Worm (Caenorhabditis elegans) whole organism, L1 larva: ENCODE measurements around the gene lhfp-4.

Experiments
- C04F5.9 ChIP-seq: sonication (generic microtip); optimal IDR thresholded peaks from 2 replicates; lab custom pipeline; 2016; ENCODE audit warnings: missing genetic modification characterization, missing compliant biosample characterization
- C34B4.2 ChIP-seq: sonication (generic microtip); optimal IDR thresholded peaks from 2 replicates; lab custom pipeline; 2017; ENCODE audit warnings: mild to moderate bottlenecking, missing genetic modification characterization, missing compliant biosample characterization
- aly-2 ChIP-seq: fragments of 150-350 bp; optimal IDR thresholded peaks from 2 replicates; lab custom pipeline; 2014; ENCODE audit warnings: missing biosample characterization, missing genetic modification characterization
- ama-1 ChIP-seq: fragments of 150-350 bp; optimal IDR thresholded peaks from 2 replicates; lab custom pipeline; 2014
- blmp-1 ChIP-seq: fragments of 150-350 bp; optimal IDR thresholded peaks from 2 replicates; lab custom pipeline; 2014; ENCODE audit warnings: missing biosample characterization, missing genetic modification characterization
- ces-1 ChIP-seq: fragments of 150-350 bp; optimal IDR thresholded peaks from 2 replicates; lab custom pipeline; 2014; ENCODE audit warnings: missing biosample characterization, missing genetic modification reagents, missing genetic modification characterization
- efl-1 ChIP-seq, 4 experiments: fragments of 150-350 bp; optimal IDR thresholded peaks in 3 of 4; peaks in 1 of 4; 1 replicate in 1 of 4; 2 replicates in 3 of 4; lab custom pipeline; 2014; ENCODE audit warnings: missing biosample characterization in 2 of 4, missing genetic modification characterization in 2 of 4, missing genetic modification reagents in 2 of 4
- elt-2 ChIP-seq: sonication (generic microtip); optimal IDR thresholded peaks from 2 replicates; lab custom pipeline; 2016; ENCODE audit warnings: missing genetic modification characterization, mild to moderate bottlenecking, inconsistent platforms, missing compliant biosample characterization, missing genetic modification reagents
- elt-3 ChIP-seq, 6 experiments: fragments of 150-350 bp in 1 of 6; sonication (generic microtip); optimal IDR thresholded peaks; 2 replicates each; lab custom pipeline; 2017 to 2018; ENCODE audit warnings: missing biosample characterization in 6 of 6, missing genetic modification characterization in 6 of 6, inconsistent platforms in 1 of 6
- fkh-10 ChIP-seq: sonication (generic microtip); optimal IDR thresholded peaks from 2 replicates; lab custom pipeline; 2017; ENCODE audit warnings: missing biosample characterization, missing genetic modification reagents, missing genetic modification characterization
- jun-1 ChIP-seq: fragments of 150-350 bp; optimal IDR thresholded peaks from 2 replicates; lab custom pipeline; 2014; ENCODE audit warnings: missing biosample characterization, missing genetic modification reagents, missing genetic modification characterization
- lin-14 ChIP-seq: fragments of 200-800 bp; sonication (Bioruptor generic); optimal IDR thresholded peaks from 2 replicates; lab custom pipeline; 2018; ENCODE audit warnings: mild to moderate bottlenecking, missing genetic modification characterization, moderate library complexity, missing compliant biosample characterization
- lin-15B ChIP-seq: fragments of 150-350 bp; sonication (generic microtip); optimal IDR thresholded peaks from 3 replicates; lab custom pipeline; 2014; ENCODE audit warnings: missing biosample characterization, missing genetic modification characterization
- lin-35 ChIP-seq, 2 experiments: fragments of 150-350 bp; optimal IDR thresholded peaks; 2 replicates each; lab custom pipeline; 2014; ENCODE audit warnings: missing biosample characterization in 2 of 2, missing genetic modification characterization in 2 of 2, missing genetic modification reagents in 2 of 2
- lsy-2 ChIP-seq, 2 experiments: fragments of 150-350 bp; optimal IDR thresholded peaks; 2 replicates each; lab custom pipeline; 2014; ENCODE audit warnings: missing biosample characterization in 2 of 2, missing genetic modification characterization in 2 of 2
- mab-9 ChIP-seq: fragments of 200-800 bp; sonication (Bioruptor generic); IDR thresholded peaks from 2 replicates; pipeline ENCODE4 v1.3.6; 2022; ENCODE audit warnings: missing genetic modification reagents, missing genetic modification characterization, missing compliant biosample characterization
- nhr-20 ChIP-seq: sonication (generic microtip); optimal IDR thresholded peaks from 2 replicates; lab custom pipeline; 2016; ENCODE audit warnings: mild to moderate bottlenecking, missing genetic modification characterization, missing compliant biosample characterization
- nhr-28 ChIP-seq: fragments of 150-350 bp; optimal IDR thresholded peaks from 2 replicates; lab custom pipeline; 2014; ENCODE audit warnings: missing biosample characterization, missing genetic modification characterization
- nhr-76 ChIP-seq: sonication (generic microtip); optimal IDR thresholded peaks from 2 replicates; lab custom pipeline; 2017; ENCODE audit warnings: missing biosample characterization, missing genetic modification characterization
- nhr-90 ChIP-seq: sonication (generic microtip); optimal IDR thresholded peaks from 2 replicates; lab custom pipeline; 2016; ENCODE audit warnings: mild to moderate bottlenecking, missing genetic modification characterization, missing compliant biosample characterization; ENCODE audit not compliant: poor library complexity
- pag-3 ChIP-seq: sonication (generic microtip); optimal IDR thresholded peaks from 2 replicates; lab custom pipeline; 2017; ENCODE audit warnings: missing genetic modification characterization, mild to moderate bottlenecking, missing compliant biosample characterization, antibody characterized with exemption, borderline replicate concordance; ENCODE audit not compliant: insufficient read depth
- pqm-1 ChIP-seq: sonication (generic microtip); optimal IDR thresholded peaks from 3 replicates; lab custom pipeline; 2017; ENCODE audit warnings: missing biosample characterization, missing genetic modification characterization
- rnt-1 ChIP-seq: sonication (generic microtip); optimal IDR thresholded peaks from 2 replicates; lab custom pipeline; 2016; ENCODE audit warnings: mild to moderate bottlenecking, missing genetic modification characterization, moderate library complexity, missing compliant biosample characterization
- skn-1 ChIP-seq: fragments of 150-350 bp; optimal IDR thresholded peaks from 2 replicates; lab custom pipeline; 2014; ENCODE audit warnings: missing biosample characterization, missing genetic modification characterization
- snpc-4 ChIP-seq: fragments of 150-350 bp; optimal IDR thresholded peaks from 2 replicates; lab custom pipeline; 2014; ENCODE audit warnings: missing biosample characterization, missing genetic modification characterization
- snu-23 ChIP-seq: sonication (generic microtip); optimal IDR thresholded peaks from 2 replicates; lab custom pipeline; 2016; ENCODE audit warnings: missing genetic modification characterization, missing compliant biosample characterization
- sptf-1 ChIP-seq: fragments of 150-350 bp; optimal IDR thresholded peaks from 2 replicates; lab custom pipeline; 2014; ENCODE audit warnings: missing biosample characterization, missing genetic modification characterization
- tlp-1 ChIP-seq: fragments of 150-350 bp; optimal IDR thresholded peaks from 2 replicates; lab custom pipeline; 2014; ENCODE audit warnings: missing biosample characterization, missing genetic modification characterization
- unc-130 ChIP-seq: fragments of 150-350 bp; optimal IDR thresholded peaks from 2 replicates; lab custom pipeline; 2017; ENCODE audit warnings: missing biosample characterization, missing genetic modification characterization, inconsistent platforms
- unc-30 ChIP-seq: sonication (generic microtip); optimal IDR thresholded peaks from 2 replicates; lab custom pipeline; 2017; ENCODE audit warnings: missing biosample characterization, missing genetic modification characterization
- vab-15 ChIP-seq: sonication (generic microtip); optimal IDR thresholded peaks from 2 replicates; lab custom pipeline; 2017; ENCODE audit warnings: missing genotype, mild to moderate bottlenecking, missing genetic modification characterization, missing compliant biosample characterization
- xbp-1 ChIP-seq: sonication (generic microtip); optimal IDR thresholded peaks from 2 replicates; lab custom pipeline; 2016; ENCODE audit warnings: missing genetic modification characterization, missing compliant biosample characterization
- zag-1 ChIP-seq: fragments of 150-350 bp; optimal IDR thresholded peaks from 2 replicates; lab custom pipeline; 2014; ENCODE audit warnings: missing biosample characterization, missing genetic modification characterization
- ztf-4 ChIP-seq: fragments of 150-350 bp; optimal IDR thresholded peaks from 2 replicates; lab custom pipeline; 2014; ENCODE audit warnings: missing biosample characterization, missing genetic modification characterization

lhfp-4 gene

DNA sequence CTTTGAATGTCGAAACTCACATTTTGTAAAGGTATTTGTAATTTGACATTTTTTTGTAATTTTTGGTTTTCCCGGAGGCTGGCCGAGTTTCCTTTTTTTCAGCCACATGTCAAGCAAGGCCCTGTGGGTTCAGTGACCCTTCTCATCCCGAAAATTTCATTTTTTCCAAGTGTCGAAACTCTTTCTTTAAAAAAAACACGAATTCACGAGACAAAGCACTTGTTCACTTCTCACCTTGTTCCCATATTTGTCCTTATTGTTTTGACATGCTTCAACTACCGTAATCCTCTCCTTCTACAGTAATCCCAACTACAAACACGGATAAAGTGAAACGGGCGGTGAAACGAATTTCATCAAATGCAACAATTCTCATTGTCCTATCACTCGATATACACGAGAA is at the start of gene lhfp-4:
Gene lhfp-4 (plus strand): TSS at position 301 of the 400 bp plus-strand sequence.
- TF ChIP-seq skn-1 (tag; lab: Kevin White, UChicago) (no peak), unc-30 (tag; lab: Kevin White, UChicago) (no peak), efl-1 (optimal IDR thresholded peaks at IDR 0.05; lab: Kevin White, UChicago) (no peak), efl-1 (GFP tag; optimal IDR thresholded peaks at IDR 0.05 in 1 of 2; lab: Kevin White, UChicago) (peak in 1 of 2 experiments; percentile 22), nhr-28 (tag; lab: Kevin White, UChicago) (no peak), xbp-1 (tag; lab: Kevin White, UChicago) (no peak), nhr-76 (tag; lab: Kevin White, UChicago) (no peak), snpc-4 (tag; lab: Kevin White, UChicago) (no peak), unc-130 (tag; lab: Kevin White, UChicago) (no peak)
- TF ChIP-seq, all 84 proteins: peak for 1

DNA sequence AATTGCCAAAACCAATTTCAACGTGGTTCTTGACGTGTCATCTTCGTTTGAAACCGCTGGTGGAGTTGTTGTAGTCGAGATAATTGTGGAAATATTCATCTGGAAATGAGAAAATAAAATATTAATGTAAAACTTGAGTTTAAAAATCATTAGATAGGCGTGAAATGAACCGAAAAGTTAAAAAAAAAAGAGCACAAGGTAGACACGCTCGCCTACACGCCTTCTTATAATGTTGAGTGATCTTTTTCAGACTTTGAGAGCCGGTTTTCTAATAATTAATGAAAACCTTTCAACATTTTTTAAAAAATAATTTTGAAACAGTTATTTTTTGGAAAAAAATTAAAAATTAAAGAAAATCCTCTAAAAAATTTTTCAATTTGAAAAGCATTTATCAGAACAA is 44.4 kb upstream of the lhfp-4 start, which contains the start of gene npr-32:
Gene npr-32 (minus strand): TSS at position 101 of the 400 bp plus-strand sequence.
- TF ChIP-seq vab-15 (tag; lab: Kevin White, UChicago) = no peak
- no peak for TF ChIP-seq elt-3 (tag; optimal IDR thresholded peaks at IDR 0.05; lab: Kevin White, UChicago)
- TF ChIP-seq C34B4.2 (tag; lab: Kevin White, UChicago) = no peak
- no peak for TF ChIP-seq mab-9
- TF ChIP-seq aly-2 (tag; lab: Kevin White, UChicago) = no peak
- TF ChIP-seq jun-1 (tag; lab: Kevin White, UChicago) = no peak
- TF ChIP-seq pag-3 (tag; lab: Kevin White, UChicago) = no peak
- no peak for TF ChIP-seq xbp-1 (tag; lab: Kevin White, UChicago)
- TF ChIP-seq nhr-76 (tag; lab: Kevin White, UChicago) = no peak
- no peak for TF ChIP-seq ama-1 (lab: Kevin White, UChicago)

DNA sequence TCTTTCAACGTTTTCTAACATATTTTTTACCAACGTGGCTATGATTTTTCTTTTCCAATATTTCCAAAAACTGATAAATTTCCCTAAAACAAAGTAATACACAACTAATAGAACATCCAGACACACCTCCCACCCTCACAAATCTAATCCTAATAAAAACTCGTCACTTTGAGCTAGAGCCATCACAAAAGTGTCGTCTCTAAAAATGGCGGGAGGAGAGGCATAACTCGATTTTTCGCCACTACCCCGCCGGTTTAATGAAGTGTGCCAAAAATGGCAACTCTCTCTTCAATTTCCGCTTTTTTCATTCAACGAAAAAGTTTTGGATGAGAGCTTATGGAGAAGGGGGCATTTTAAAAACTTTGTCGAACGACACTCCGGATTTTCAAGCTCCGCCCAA is 42.5 kb upstream of the lhfp-4 start:
- no peak for TF ChIP-seq unc-30 (tag; lab: Kevin White, UChicago)
- TF ChIP-seq efl-1 (optimal IDR thresholded peaks at IDR 0.05; lab: Kevin White, UChicago) = no peak
- no peak for TF ChIP-seq efl-1 (GFP tag; optimal IDR thresholded peaks at IDR 0.05 in 1 of 2; lab: Kevin White, UChicago)
- peak; percentile 1 for TF ChIP-seq fkh-10
- TF ChIP-seq, all 84 proteins: peak for 1

DNA sequence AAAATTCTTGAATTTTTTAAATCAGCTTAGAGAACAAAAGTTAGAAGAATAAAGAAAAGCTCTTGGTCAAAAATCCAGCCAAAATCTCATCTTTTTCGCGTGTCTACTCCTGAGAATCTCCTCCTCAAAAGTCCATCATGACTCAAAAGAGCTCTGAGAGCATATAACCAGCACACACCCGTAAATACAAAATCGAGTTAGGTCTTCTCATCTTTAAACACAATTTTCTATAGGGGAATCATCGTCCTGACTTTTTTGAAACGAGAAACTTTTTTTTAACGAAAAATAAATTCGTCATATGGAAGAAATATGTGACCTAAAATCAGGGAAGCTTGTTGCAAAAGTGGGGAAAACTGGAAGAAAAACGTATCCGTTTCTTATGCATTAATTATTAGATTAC is 41.9 kb upstream of the lhfp-4 start:
- no peak for TF ChIP-seq efl-1 (optimal IDR thresholded peaks at IDR 0.05; lab: Kevin White, UChicago)
- TF ChIP-seq efl-1 (GFP tag; optimal IDR thresholded peaks at IDR 0.05 in 1 of 2; lab: Kevin White, UChicago) = peak in 1 of 2 experiments; percentile 6
- no peak for TF ChIP-seq tlp-1
- TF ChIP-seq ces-1 = peak; percentile 30
- no peak for TF ChIP-seq ztf-4 (tag; lab: Kevin White, UChicago)
- TF ChIP-seq lin-14 (GFP tag; lab: Kevin White, UChicago) = peak; percentile 57
- peak; percentile 79 for TF ChIP-seq fkh-10
- TF ChIP-seq lsy-2 (tag; optimal IDR thresholded peaks at IDR 0.05; lab: Kevin White, UChicago) = no peak
- TF ChIP-seq snu-23 (GFP tag; lab: Kevin White, UChicago) = no peak
- TF ChIP-seq lin-15B = no peak
- TF ChIP-seq, all 84 proteins: peak for 4

DNA sequence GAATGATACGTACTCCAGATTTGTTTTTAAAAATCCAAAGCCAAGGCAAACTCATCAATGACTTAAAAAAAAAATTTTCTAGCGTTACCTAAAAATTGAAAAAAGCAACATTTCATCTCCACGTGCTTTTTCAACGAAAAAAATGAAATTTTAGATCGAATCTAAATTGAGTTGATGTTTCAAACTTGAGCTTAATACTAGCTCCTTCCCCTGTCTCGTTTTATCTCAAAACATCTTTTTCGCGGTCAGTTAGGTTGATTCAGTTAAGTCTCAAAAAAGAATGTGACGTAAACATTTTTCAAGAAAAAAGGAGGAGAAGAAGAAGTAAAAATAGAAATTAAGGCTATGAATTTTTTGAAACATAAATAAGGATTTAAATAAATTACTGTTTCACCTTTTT is 38.4 kb upstream of the lhfp-4 start:
- TF ChIP-seq unc-30 (tag; lab: Kevin White, UChicago) = no peak
- peak; percentile 83 for TF ChIP-seq fkh-10
- TF ChIP-seq lin-14 (GFP tag; lab: Kevin White, UChicago) = peak; percentile 45

DNA sequence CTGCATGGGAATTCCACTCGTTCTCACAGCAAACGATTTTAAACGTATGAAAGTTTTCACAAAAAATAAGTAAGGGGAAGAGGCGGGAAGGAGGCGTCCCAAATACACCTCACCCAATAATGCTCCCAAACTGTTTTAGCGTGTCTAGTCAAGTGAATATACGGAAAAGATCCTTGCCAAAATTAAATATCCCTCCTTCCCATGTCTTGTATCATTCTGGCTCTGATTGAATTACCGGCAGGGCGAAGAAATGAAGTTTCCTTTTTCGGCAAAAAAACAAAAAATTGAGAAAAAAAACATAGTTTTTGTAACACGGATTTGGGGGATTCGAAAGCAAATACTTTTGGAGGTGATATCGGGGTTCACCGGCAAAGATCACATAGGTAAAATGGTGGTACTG is 36.4 kb upstream of the lhfp-4 start:
- TF ChIP-seq mab-9 (no peak), snu-23 (GFP tag; lab: Kevin White, UChicago) (no peak), C04F5.9 (no peak), sptf-1 (tag; lab: Kevin White, UChicago) (no peak), zag-1 (tag; lab: Kevin White, UChicago) (no peak), rnt-1 (tag; lab: Kevin White, UChicago) (no peak), fkh-10 (peak; percentile 90)

DNA sequence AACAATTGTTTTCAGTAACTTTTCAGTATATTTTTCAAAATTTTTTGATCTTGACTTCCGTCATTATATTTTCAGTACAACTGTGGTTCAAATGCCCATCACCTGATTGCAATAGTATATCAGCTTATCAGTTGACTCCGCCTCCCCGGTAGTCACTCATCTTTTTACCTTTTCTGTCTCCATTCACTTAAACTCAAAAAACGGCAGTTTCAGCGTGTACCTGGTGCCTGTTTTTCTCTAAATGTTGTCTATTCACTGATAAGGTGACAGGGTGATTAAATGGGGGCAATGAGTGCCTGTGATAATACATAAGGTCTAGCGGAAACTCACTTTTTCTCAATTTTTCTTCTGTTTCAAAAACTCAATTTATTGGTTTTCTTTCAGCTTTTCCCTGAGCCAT is 30.2 kb upstream of the lhfp-4 start, which contains the start of gene ZK550.2:
Gene ZK550.2 (plus strand): TSS at position 385 of the 400 bp plus-strand sequence.
- TF ChIP-seq lin-35 (GFP tag; optimal IDR thresholded peaks at IDR 0.05; lab: Kevin White, UChicago) (peak in 1 of 2 experiments; percentile 67), nhr-90 (tag; lab: Kevin White, UChicago) (peak; percentile 21), jun-1 (tag; lab: Kevin White, UChicago) (peak; percentile 62), elt-2 (tag; lab: Kevin White, UChicago) (peak; percentile 99), nhr-20 (peak; percentile 37), blmp-1 (no peak), pqm-1 (tag; lab: Kevin White, UChicago) (peak; percentile 95), sptf-1 (tag; lab: Kevin White, UChicago) (no peak)
